Fruit fly (Drosophila melanogaster) whole organism, embryonic: ENCODE measurements around the gene CG8206.

Experiments
- ATbp ChIP-seq: fragments of 200-800 bp; sonication (Bioruptor generic); optimal IDR thresholded peaks from 2 replicates; lab custom pipeline; 2017; ENCODE audit warnings: missing biosample characterization, mild to moderate bottlenecking, missing genetic modification characterization, missing genetic modification reagents
- Bgb ChIP-seq: fragments of 200-800 bp; sonication (Bioruptor generic); IDR thresholded peaks from 2 replicates; pipeline ENCODE4 v1.3.6; 2022; ENCODE audit warnings: missing biosample characterization, missing genetic modification characterization; ENCODE audit not compliant: partially characterized antibody
- CG10274 ChIP-seq: fragments of 200-800 bp; sonication (Bioruptor generic); optimal IDR thresholded peaks from 3 replicates; lab custom pipeline; 2017; ENCODE audit warnings: missing biosample characterization, mild to moderate bottlenecking, missing genetic modification characterization
- CG12104 ChIP-seq: fragments of 200-800 bp; sonication (Bioruptor generic); optimal IDR thresholded peaks from 3 replicates; lab custom pipeline; 2016; ENCODE audit warnings: missing biosample characterization, missing genetic modification characterization
- CG13894 ChIP-seq: fragments of 200-800 bp; sonication (Bioruptor generic); optimal IDR thresholded peaks from 3 replicates; lab custom pipeline; 2018; ENCODE audit warnings: missing biosample characterization, mild to moderate bottlenecking, missing genetic modification characterization, moderate library complexity
- CG15696 ChIP-seq: fragments of 200-800 bp; sonication (Bioruptor generic); optimal IDR thresholded peaks from 2 replicates; lab custom pipeline; 2019; ENCODE audit warnings: missing biosample characterization, mild to moderate bottlenecking, missing genetic modification characterization, moderate library complexity
- CG1602 ChIP-seq: fragments of 200-800 bp; sonication (Bioruptor generic); optimal IDR thresholded peaks from 3 replicates; lab custom pipeline; 2016; ENCODE audit warnings: missing biosample characterization, missing genetic modification characterization
- CG17361 ChIP-seq: fragments of 200-800 bp; sonication (Bioruptor generic); IDR thresholded peaks from 3 replicates; pipeline ENCODE4 v1.3.6; 2022; ENCODE audit warnings: missing biosample characterization, missing genetic modification characterization
- CG18619 ChIP-seq: fragments of 200-800 bp; sonication (Bioruptor generic); optimal IDR thresholded peaks from 3 replicates; lab custom pipeline; 2017; ENCODE audit warnings: missing biosample characterization, mild to moderate bottlenecking, missing genetic modification characterization
- CG3726 ChIP-seq: fragments of 200-800 bp; sonication (Bioruptor generic); IDR thresholded peaks from 3 replicates; pipeline ENCODE4, ENCODE4 v1.3.6; 2022; ENCODE audit warnings: missing biosample characterization, missing genetic modification characterization
- CG5953 ChIP-seq: fragments of 200-800 bp; sonication (Bioruptor generic); IDR thresholded peaks from 2 replicates; pipeline ENCODE4 v1.3.6; 2022; ENCODE audit warnings: missing biosample characterization, missing genetic modification characterization
- CG6272 ChIP-seq: fragments of 200-800 bp; sonication (Bioruptor generic); IDR thresholded peaks from 2 replicates; pipeline ENCODE4 v1.3.6; 2022; ENCODE audit warnings: missing biosample characterization, missing genetic modification characterization
- CG7745 ChIP-seq: fragments of 200-800 bp; sonication (Bioruptor generic); optimal IDR thresholded peaks from 2 replicates; lab custom pipeline; 2018; ENCODE audit warnings: missing biosample characterization, mild to moderate bottlenecking, missing genetic modification characterization, moderate library complexity
- CG9609 ChIP-seq: fragments of 200-800 bp; sonication (Bioruptor generic); optimal IDR thresholded peaks from 3 replicates; lab custom pipeline; 2016; ENCODE audit warnings: missing biosample characterization, missing genetic modification characterization
- CG9797 ChIP-seq: fragments of 200-800 bp; sonication (Bioruptor generic); optimal IDR thresholded peaks from 3 replicates; lab custom pipeline; 2018; ENCODE audit warnings: missing biosample characterization, mild to moderate bottlenecking, missing genetic modification characterization
- CG9876 ChIP-seq: fragments of 200-800 bp; sonication (Bioruptor generic); optimal IDR thresholded peaks from 2 replicates; lab custom pipeline; 2016; ENCODE audit warnings: missing biosample characterization, missing genetic modification characterization
- CHES-1-like ChIP-seq: fragments of 200-800 bp; sonication (Bioruptor generic); optimal IDR thresholded peaks from 2 replicates; lab custom pipeline; 2016; ENCODE audit warnings: missing biosample characterization, missing genetic modification characterization
- D ChIP-seq, 2 experiments: fragments of 200-800 bp in 1 of 2; fragments of >200 bp in 1 of 2; sonication (Bioruptor generic) in 1 of 2; optimal IDR thresholded peaks; 2 replicates in 1 of 2; 3 replicates in 1 of 2; lab custom pipeline; 2017; ENCODE audit warnings: mild to moderate bottlenecking in 1 of 2, missing biosample characterization in 1 of 2, missing genetic modification characterization in 1 of 2, missing genetic modification reagents in 1 of 2
- Deaf1 ChIP-seq: fragments of 200-800 bp; optimal IDR thresholded peaks from 3 replicates; lab custom pipeline; 2019; ENCODE audit warnings: missing biosample characterization, mild to moderate bottlenecking, missing genetic modification characterization, moderate library complexity
- Dref ChIP-seq: fragments of 200-800 bp; sonication (Bioruptor generic); IDR thresholded peaks from 2 replicates; pipeline ENCODE4 v1.3.6; 2022; ENCODE audit warnings: missing biosample characterization, missing genetic modification characterization
- E2f2 ChIP-seq: fragments of 200-800 bp; sonication (Bioruptor generic); IDR thresholded peaks from 2 replicates; pipeline ENCODE4 v1.3.6; 2022; ENCODE audit warnings: missing biosample characterization, missing genetic modification characterization
- HLH3B ChIP-seq: fragments of 200-800 bp; sonication (Bioruptor generic); IDR thresholded peaks from 2 replicates; pipeline ENCODE4 v1.3.6; 2022; ENCODE audit warnings: missing biosample characterization, missing genetic modification characterization
- HLH54F ChIP-seq: fragments of 200-800 bp; sonication (Bioruptor generic); optimal IDR thresholded peaks from 3 replicates; lab custom pipeline; 2016; ENCODE audit warnings: missing biosample characterization, missing genetic modification characterization
- Meics ChIP-seq: fragments of 200-800 bp; sonication (Bioruptor generic); optimal IDR thresholded peaks from 2 replicates; lab custom pipeline; 2017; ENCODE audit warnings: missing biosample characterization, mild to moderate bottlenecking, missing genetic modification characterization
- Neu2 ChIP-seq: fragments of 200-800 bp; sonication (Bioruptor generic); optimal IDR thresholded peaks from 3 replicates; lab custom pipeline; 2016; ENCODE audit warnings: missing biosample characterization, missing genetic modification characterization, borderline replicate concordance
- Nf-YA ChIP-seq: fragments of 200-800 bp; sonication (Bioruptor generic); IDR thresholded peaks from 2 replicates; pipeline ENCODE4 v1.3.6; 2022; ENCODE audit warnings: missing biosample characterization, missing genetic modification characterization
- Rx ChIP-seq: fragments of 200-800 bp; sonication (Bioruptor generic); IDR thresholded peaks from 2 replicates; pipeline ENCODE4 v1.3.6; 2022; ENCODE audit warnings: missing biosample characterization, missing genetic modification characterization
- Scr ChIP-seq: fragments of 200-800 bp; sonication (Bioruptor generic); IDR thresholded peaks from 2 replicates; pipeline ENCODE4 v1.3.6; 2022; ENCODE audit warnings: missing biosample characterization, missing genetic modification characterization; ENCODE audit not compliant: partially characterized antibody
- ara ChIP-seq: fragments of 200-800 bp; sonication (Bioruptor generic); IDR thresholded peaks from 2 replicates; pipeline ENCODE4 v1.3.6; 2022; ENCODE audit warnings: missing biosample characterization, missing genetic modification characterization
- br ChIP-seq: fragments of >200 bp; optimal IDR thresholded peaks from 2 replicates; lab custom pipeline; 2017
- chif ChIP-seq, 2 experiments: fragments of 200-800 bp; sonication (Bioruptor generic); optimal IDR thresholded peaks; 3 replicates each; lab custom pipeline; 2016; ENCODE audit warnings: missing biosample characterization in 2 of 2, missing genetic modification characterization in 2 of 2
- chm ChIP-seq: fragments of 200-800 bp; sonication (Bioruptor generic); IDR thresholded peaks from 2 replicates; pipeline ENCODE4 v1.3.6; 2022; ENCODE audit warnings: missing biosample characterization, missing genetic modification characterization
- corto ChIP-seq: fragments of 200-800 bp; sonication (Bioruptor generic); optimal IDR thresholded peaks from 2 replicates; lab custom pipeline; 2016; ENCODE audit warnings: missing biosample characterization, mild to moderate bottlenecking, missing genetic modification characterization, moderate library complexity
- crol ChIP-seq: fragments of 200-800 bp; sonication (Bioruptor generic); IDR thresholded peaks from 2 replicates; pipeline ENCODE4 v1.3.6; 2022; ENCODE audit warnings: missing biosample characterization, missing genetic modification characterization
- dan ChIP-seq: fragments of 200-800 bp; sonication (Bioruptor generic); IDR thresholded peaks from 2 replicates; pipeline ENCODE4 v1.3.6; 2022; ENCODE audit warnings: missing biosample characterization, missing genetic modification characterization
- dmrt11E ChIP-seq: fragments of 200-800 bp; sonication (Bioruptor generic); optimal IDR thresholded peaks from 3 replicates; lab custom pipeline; 2018; ENCODE audit warnings: missing biosample characterization, mild to moderate bottlenecking, missing genetic modification characterization, moderate library complexity
- ems ChIP-seq: fragments of 200-800 bp; sonication (Bioruptor generic); optimal IDR thresholded peaks from 3 replicates; lab custom pipeline; 2016; ENCODE audit warnings: missing biosample characterization, missing genetic modification characterization
- fd96Cb ChIP-seq: fragments of 200-800 bp; sonication (Bioruptor generic); optimal IDR thresholded peaks from 2 replicates; lab custom pipeline; 2018; ENCODE audit warnings: missing biosample characterization, mild to moderate bottlenecking, missing genetic modification characterization, moderate library complexity
- gem ChIP-seq: fragments of 200-800 bp; sonication (Bioruptor generic); optimal IDR thresholded peaks from 2 replicates; lab custom pipeline; 2019; ENCODE audit warnings: missing biosample characterization, mild to moderate bottlenecking, missing genetic modification characterization, moderate library complexity
- ham ChIP-seq: fragments of 200-800 bp; sonication (Bioruptor generic); IDR thresholded peaks from 2 replicates; pipeline ENCODE4 v1.3.6; 2022; ENCODE audit warnings: missing biosample characterization, missing genetic modification characterization
- hkb ChIP-seq, 2 experiments: fragments of 200-800 bp in 1 of 2; fragments of >200 bp in 1 of 2; sonication (Bioruptor generic) in 1 of 2; IDR thresholded peaks in 1 of 2; optimal IDR thresholded peaks in 1 of 2; 2 replicates each; pipeline versions ENCODE4 v1.3.6 to Lab custom; 2017 to 2022; ENCODE audit warnings: missing biosample characterization in 1 of 2, missing genetic modification characterization in 1 of 2
- inv ChIP-seq: fragments of 200-800 bp; sonication (Bioruptor generic); IDR thresholded peaks from 2 replicates; pipeline ENCODE4 v1.3.6; 2022; ENCODE audit warnings: missing biosample characterization, missing genetic modification characterization; ENCODE audit not compliant: partially characterized antibody
- ken ChIP-seq: fragments of 200-800 bp; sonication (Bioruptor generic); IDR thresholded peaks from 3 replicates; pipeline ENCODE4 v1.3.6; 2022; ENCODE audit warnings: missing biosample characterization, missing genetic modification characterization
- nerfin-2 ChIP-seq: fragments of 200-800 bp; sonication (Bioruptor generic); IDR thresholded peaks from 2 replicates; pipeline ENCODE4 v1.3.6; 2022; ENCODE audit warnings: missing biosample characterization, missing genetic modification characterization; ENCODE audit not compliant: partially characterized antibody
- pros ChIP-seq: fragments of 200-800 bp; sonication (Bioruptor generic); optimal IDR thresholded peaks from 3 replicates; lab custom pipeline; 2019; ENCODE audit warnings: missing biosample characterization, mild to moderate bottlenecking, missing genetic modification characterization, moderate library complexity
- rib ChIP-seq: fragments of 200-800 bp; sonication (Bioruptor generic); IDR thresholded peaks from 2 replicates; pipeline ENCODE4 v1.3.6; 2022; ENCODE audit warnings: missing biosample characterization, missing genetic modification characterization
- sens ChIP-seq: fragments of 200-800 bp; sonication (Bioruptor generic); peaks from one replicate; lab custom pipeline; 2016; ENCODE audit warnings: missing biosample characterization, missing genetic modification characterization
- sisA ChIP-seq: fragments of 200-800 bp; sonication (Bioruptor generic); IDR thresholded peaks from 2 replicates; pipeline ENCODE4 v1.3.6; 2022; ENCODE audit warnings: missing biosample characterization, missing genetic modification characterization
- tll ChIP-seq, 2 experiments: fragments of 200-800 bp in 1 of 2; fragments of >200 bp in 1 of 2; sonication (Bioruptor generic) in 1 of 2; optimal IDR thresholded peaks; 2 replicates each; lab custom pipeline; 2017 to 2019; ENCODE audit warnings: missing biosample characterization in 2 of 2, missing genetic modification characterization in 2 of 2, mild to moderate bottlenecking in 1 of 2, moderate library complexity in 1 of 2
- unpg ChIP-seq: fragments of 200-800 bp; sonication (Bioruptor generic); optimal IDR thresholded peaks from 3 replicates; lab custom pipeline; 2018; ENCODE audit warnings: missing biosample characterization, mild to moderate bottlenecking, missing genetic modification characterization, moderate library complexity

Gene CG8206

DNA sequence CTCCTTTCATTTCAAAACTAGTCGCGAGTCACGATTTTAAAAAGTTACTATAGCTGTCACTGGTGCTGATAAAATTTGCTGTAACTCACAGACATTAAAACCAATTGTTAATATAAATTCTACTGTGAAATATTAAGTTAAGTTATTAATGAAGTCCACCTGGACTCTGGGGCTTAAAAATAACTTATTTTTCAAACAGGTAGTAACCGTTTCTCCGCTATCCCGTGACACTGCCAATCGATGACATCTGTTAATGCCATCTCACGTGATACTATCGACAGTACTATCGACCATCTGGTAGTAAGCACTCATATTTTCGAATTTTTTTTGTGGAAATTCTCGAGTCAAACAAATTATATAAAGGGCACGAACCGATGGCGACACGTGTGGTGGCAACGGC lies 5.0 kb upstream of the CG8206 start, which contains the start of the genes CG12379 and MagR (continued):
- peak; percentile 4 for TF ChIP-seq CG10274 (GFP tag; lab: Kevin White, UChicago)
- TF ChIP-seq CG9797 = no peak
- peak; percentile 45 for TF ChIP-seq CG1602 (GFP tag; lab: Kevin White, UChicago)
- TF ChIP-seq rib (GFP tag; lab: Robert Waterston, UW) = no peak
- peak; percentile 69 for TF ChIP-seq Dref
- TF ChIP-seq HLH54F (GFP tag; lab: Kevin White, UChicago) = peak; percentile 63
- TF ChIP-seq Deaf1 (tag; lab: Kevin White, UChicago) = peak; percentile 30
- peak; percentile 34; the same call in 1 of the 2 replicates for TF ChIP-seq E2f2 (GFP tag; lab: Robert Waterston, UW)
- TF ChIP-seq dmrt11E (tag; lab: Kevin White, UChicago) = peak; percentile 47
- TF ChIP-seq gem (tag; lab: Kevin White, UChicago) = no peak
- TF ChIP-seq CHES-1-like = peak; percentile 48
- no peak for TF ChIP-seq corto (GFP tag; lab: Kevin White, UChicago)
- peak; percentile 39 for TF ChIP-seq ems (GFP tag; lab: Kevin White, UChicago)
- peak; percentile 46 for TF ChIP-seq CG12104 (GFP tag; lab: Kevin White, UChicago)
- TF ChIP-seq CG6272 (GFP tag; lab: Robert Waterston, UW) = peak; percentile 49
- TF ChIP-seq ken = no peak
- TF ChIP-seq Nf-YA (GFP tag; lab: Robert Waterston, UW) = no peak
- peak; percentile 4 for TF ChIP-seq fd96Cb (tag; lab: Kevin White, UChicago)
- TF ChIP-seq pros (GFP tag; lab: Kevin White, UChicago) = no peak
- peak; percentile 93 for TF ChIP-seq sens
- TF ChIP-seq inv (GFP tag; lab: Robert Waterston, UW) = peak; percentile 78
- TF ChIP-seq Rx (GFP tag; lab: Robert Waterston, UW) = no peak
- peak; percentile 58 for TF ChIP-seq sisA (GFP tag; lab: Robert Waterston, UW)
- peak; percentile 83 for TF ChIP-seq Scr
- no peak for TF ChIP-seq hkb (optimal IDR thresholded peaks at IDR 0.05; lab: Kevin White, UChicago)
- TF ChIP-seq hkb (GFP tag; IDR thresholded peaks at IDR 0.05; lab: Robert Waterston, UW) = no peak
- TF ChIP-seq br (lab: Kevin White, UChicago) = no peak
- TF ChIP-seq nerfin-2 (GFP tag; lab: Robert Waterston, UW) = peak; percentile 62
- peak; percentile 8 to 29 for TF ChIP-seq chif (GFP tag; optimal IDR thresholded peaks at IDR 0.05; lab: Kevin White, UChicago)
- TF ChIP-seq Neu2 = peak; percentile 98
- TF ChIP-seq tll (GFP tag; optimal IDR thresholded peaks at IDR 0.05; lab: Kevin White, UChicago) = peak in 1 of 2 experiments; percentile 83
- 0 out of 2 replicates have a peak, but pooled peaks have one; percentile 38 for TF ChIP-seq ara (GFP tag; lab: Robert Waterston, UW)
- TF ChIP-seq CG15696 = peak; percentile 59
- TF ChIP-seq chm (GFP tag; lab: Robert Waterston, UW) = no peak
- TF ChIP-seq D (optimal IDR thresholded peaks at IDR 0.05; lab: Kevin White, UChicago) = no peak
- no peak for TF ChIP-seq D (GFP tag; optimal IDR thresholded peaks at IDR 0.05; lab: Kevin White, UChicago)
- TF ChIP-seq CG5953 (GFP tag; lab: Robert Waterston, UW) = no peak
- peak; percentile 61; the same call in 1 of the 2 replicates for TF ChIP-seq Bgb
- TF ChIP-seq Meics = peak; percentile 53
- TF ChIP-seq dan (GFP tag; lab: Robert Waterston, UW) = no peak
- TF ChIP-seq ATbp (GFP tag; lab: Kevin White, UChicago) = no peak
- peak; percentile 31 for TF ChIP-seq CG9609
- no peak for TF ChIP-seq CG13894
- no peak for TF ChIP-seq crol
- TF ChIP-seq CG7745 (tag; lab: Kevin White, UChicago) = no peak
- TF ChIP-seq CG3726 (GFP tag; lab: Robert Waterston, UW) = no peak
- no peak for TF ChIP-seq HLH3B
- TF ChIP-seq CG17361 (GFP tag; lab: Robert Waterston, UW) = peak; percentile 83
- TF ChIP-seq CG18619 (GFP tag; lab: Kevin White, UChicago) = peak; percentile 29
- no peak for TF ChIP-seq unpg (GFP tag; lab: Kevin White, UChicago)
- peak; percentile 47 for TF ChIP-seq CG9876 (GFP tag; lab: Kevin White, UChicago)
- no peak for TF ChIP-seq ham (GFP tag; lab: Robert Waterston, UW)
